Fruit fly (Drosophila melanogaster) whole organism, embryonic: Measurements from ENCODE around the gene kz.

Experiments used
- Aef1 ChIP-seq: fragments of 200-800 bp; sonication (Bioruptor generic); IDR thresholded peaks from 3 replicates; pipeline ENCODE4 v1.3.6; 2022; ENCODE audit warnings: missing biosample characterization, missing genetic modification characterization
- Antp ChIP-seq: fragments of 200-800 bp; sonication (Bioruptor generic); optimal IDR thresholded peaks from 3 replicates; lab custom pipeline; 2016; ENCODE audit warnings: missing biosample characterization, missing genetic modification characterization
- CG10147 ChIP-seq: fragments of 200-800 bp; sonication (Bioruptor generic); optimal IDR thresholded peaks from 2 replicates; lab custom pipeline; 2019; ENCODE audit warnings: missing biosample characterization, mild to moderate bottlenecking, missing genetic modification characterization, moderate library complexity
- CG10267 ChIP-seq: fragments of 200-800 bp; sonication (Bioruptor generic); optimal IDR thresholded peaks from 2 replicates; lab custom pipeline; 2018; ENCODE audit warnings: missing biosample characterization, mild to moderate bottlenecking, missing genetic modification characterization, moderate library complexity
- CG11247 ChIP-seq: fragments of 200-800 bp; sonication (Bioruptor generic); IDR thresholded peaks from 2 replicates; pipeline ENCODE4 v1.3.6; 2022; ENCODE audit warnings: missing biosample characterization, missing genetic modification characterization
- CG11504 ChIP-seq: fragments of 200-800 bp; sonication (Bioruptor generic); optimal IDR thresholded peaks from 3 replicates; lab custom pipeline; 2019; ENCODE audit warnings: missing biosample characterization, mild to moderate bottlenecking, missing genetic modification characterization, moderate library complexity
- CG11560 ChIP-seq: fragments of 200-800 bp; sonication (Bioruptor generic); IDR thresholded peaks from 3 replicates; pipeline ENCODE4 v1.3.6; 2022; ENCODE audit warnings: missing biosample characterization, missing genetic modification characterization
- CG17359 ChIP-seq: fragments of 200-800 bp; sonication (Bioruptor generic); optimal IDR thresholded peaks from 3 replicates; lab custom pipeline; 2018; ENCODE audit warnings: missing biosample characterization, mild to moderate bottlenecking, missing genetic modification characterization, moderate library complexity
- CG17829 ChIP-seq: fragments of 200-800 bp; optimal IDR thresholded peaks from 2 replicates; lab custom pipeline; 2019; ENCODE audit warnings: missing biosample characterization, mild to moderate bottlenecking, missing genetic modification characterization, moderate library complexity
- CG3065 ChIP-seq: fragments of 200-800 bp; sonication (Bioruptor generic); optimal IDR thresholded peaks from 2 replicates; lab custom pipeline; 2016; ENCODE audit warnings: missing biosample characterization, missing genetic modification characterization
- CG31365 ChIP-seq: fragments of 200-800 bp; sonication (Bioruptor generic); optimal IDR thresholded peaks from 2 replicates; lab custom pipeline; 2018; ENCODE audit warnings: missing biosample characterization, mild to moderate bottlenecking, missing genetic modification characterization
- CG3163 ChIP-seq: fragments of 200-800 bp; sonication (Bioruptor generic); optimal IDR thresholded peaks from 3 replicates; lab custom pipeline; 2016; ENCODE audit warnings: missing biosample characterization, missing genetic modification characterization
- CG32772 ChIP-seq: fragments of 200-800 bp; sonication (Bioruptor generic); IDR thresholded peaks from 2 replicates; pipeline ENCODE4 v1.3.6; 2022; ENCODE audit warnings: missing biosample characterization, missing genetic modification characterization
- CG33213 ChIP-seq: fragments of 200-800 bp; sonication (Bioruptor generic); optimal IDR thresholded peaks from 3 replicates; lab custom pipeline; 2016; ENCODE audit warnings: missing biosample characterization, missing genetic modification characterization
- CG4404 ChIP-seq: fragments of 200-800 bp; sonication (Bioruptor generic); IDR thresholded peaks from 2 replicates; pipeline ENCODE4 v1.3.6; 2022; ENCODE audit warnings: missing biosample characterization, missing genetic modification characterization
- CG4617 ChIP-seq: fragments of 200-800 bp; sonication (Bioruptor generic); optimal IDR thresholded peaks from 3 replicates; lab custom pipeline; 2016; ENCODE audit warnings: missing biosample characterization, missing genetic modification characterization, borderline replicate concordance
- CG8478 ChIP-seq: fragments of >200 bp; optimal IDR thresholded peaks from 2 replicates; lab custom pipeline; 2018
- Dll ChIP-seq: fragments of 200-800 bp; sonication (Bioruptor generic); IDR thresholded peaks from 4 replicates; pipeline ENCODE4 v1.3.6; 2022; ENCODE audit warnings: missing biosample characterization, missing genetic modification characterization; ENCODE audit not compliant: partially characterized antibody
- GATAe ChIP-seq: fragments of 200-800 bp; sonication (Bioruptor generic); conservative IDR thresholded peaks from 2 replicates; pipeline ENCODE4 v1.3.6; 2022; ENCODE audit warnings: missing biosample characterization, missing genetic modification characterization
- Hey ChIP-seq: fragments of 200-800 bp; sonication (Bioruptor generic); optimal IDR thresholded peaks from 3 replicates; lab custom pipeline; 2018; ENCODE audit warnings: missing biosample characterization, mild to moderate bottlenecking, missing genetic modification characterization
- Lhr ChIP-seq: fragments of 200-800 bp; sonication (Bioruptor generic); optimal IDR thresholded peaks from 3 replicates; lab custom pipeline; 2017; ENCODE audit warnings: mild to moderate bottlenecking, missing biosample characterization, missing genetic modification reagents, missing genetic modification characterization
- NFAT ChIP-seq: fragments of 200-800 bp; sonication (Bioruptor generic); IDR thresholded peaks from 2 replicates; pipeline ENCODE4 v1.3.6; 2022; ENCODE audit warnings: missing biosample characterization, missing genetic modification characterization
- Nf-YB ChIP-seq: fragments of 200-800 bp; sonication (Bioruptor generic); optimal IDR thresholded peaks from 3 replicates; lab custom pipeline; 2019; ENCODE audit warnings: missing biosample characterization, mild to moderate bottlenecking, missing genetic modification characterization, moderate library complexity
- NfI ChIP-seq: fragments of 200-800 bp; sonication (Bioruptor generic); optimal IDR thresholded peaks from 3 replicates; lab custom pipeline; 2018; ENCODE audit warnings: missing biosample characterization, mild to moderate bottlenecking, missing genetic modification characterization, moderate library complexity
- Poxn ChIP-seq: fragments of 200-800 bp; sonication (Bioruptor generic); IDR thresholded peaks from 2 replicates; pipeline ENCODE4 v1.3.6; 2022; ENCODE audit warnings: missing biosample characterization, missing genetic modification characterization
- Sox100B ChIP-seq: fragments of 200-800 bp; sonication (Bioruptor generic); optimal IDR thresholded peaks from 3 replicates; lab custom pipeline; 2018; ENCODE audit warnings: missing biosample characterization, mild to moderate bottlenecking, missing genetic modification characterization
- ato ChIP-seq: fragments of 200-800 bp; sonication (Bioruptor generic); IDR thresholded peaks from 2 replicates; pipeline ENCODE4 v1.3.6; 2022; ENCODE audit warnings: missing biosample characterization, missing genetic modification characterization; ENCODE audit not compliant: partially characterized antibody
- br ChIP-seq: fragments of >200 bp; optimal IDR thresholded peaks from 2 replicates; lab custom pipeline; 2017
- eve ChIP-seq, 2 experiments: fragments of >200 bp; optimal IDR thresholded peaks; 2 replicates each; lab custom pipeline; 2017; ENCODE audit warnings: missing biosample characterization in 2 of 2, missing genetic modification characterization in 2 of 2
- eyg ChIP-seq: fragments of 200-800 bp; sonication (Bioruptor generic); optimal IDR thresholded peaks from 3 replicates; lab custom pipeline; 2016; ENCODE audit warnings: missing biosample characterization, missing genetic modification characterization
- ftz-f1 ChIP-seq: fragments of 200-800 bp; sonication (Bioruptor generic); optimal IDR thresholded peaks from 2 replicates; lab custom pipeline; 2016; ENCODE audit warnings: missing biosample characterization, missing genetic modification characterization
- gem ChIP-seq: fragments of 200-800 bp; sonication (Bioruptor generic); optimal IDR thresholded peaks from 2 replicates; lab custom pipeline; 2019; ENCODE audit warnings: missing biosample characterization, mild to moderate bottlenecking, missing genetic modification characterization, moderate library complexity
- her ChIP-seq: fragments of 200-800 bp; sonication (Bioruptor generic); optimal IDR thresholded peaks from 2 replicates; lab custom pipeline; 2016; ENCODE audit warnings: missing biosample characterization, missing genetic modification characterization
- jigr1 ChIP-seq: fragments of 200-800 bp; sonication (Bioruptor generic); IDR thresholded peaks from 3 replicates; pipeline ENCODE4 v1.3.6; 2022; ENCODE audit warnings: missing biosample characterization, missing genetic modification characterization
- jumu ChIP-seq: fragments of 200-800 bp; sonication (Bioruptor generic); optimal IDR thresholded peaks from 3 replicates; lab custom pipeline; 2016; ENCODE audit warnings: missing biosample characterization, missing genetic modification characterization
- lov ChIP-seq, 2 experiments: fragments of 200-800 bp in 1 of 2; fragments of >200 bp in 1 of 2; sonication (Bioruptor generic) in 1 of 2; IDR thresholded peaks in 1 of 2; optimal IDR thresholded peaks in 1 of 2; 2 replicates in 1 of 2; 3 replicates in 1 of 2; pipeline versions ENCODE4 v1.3.6 to Lab custom; 2017 to 2022; ENCODE audit warnings: missing biosample characterization in 1 of 2, missing genetic modification characterization in 1 of 2
- nau ChIP-seq: fragments of 200-800 bp; sonication (Bioruptor generic); optimal IDR thresholded peaks from 3 replicates; lab custom pipeline; 2017; ENCODE audit warnings: missing biosample characterization, mild to moderate bottlenecking, missing genetic modification characterization, missing genetic modification reagents
- pho ChIP-seq: fragments of 200-800 bp; sonication (Bioruptor generic); optimal IDR thresholded peaks from 2 replicates; lab custom pipeline; 2016; ENCODE audit warnings: missing biosample characterization, missing genetic modification characterization
- sd ChIP-seq: fragments of 200-800 bp; sonication (Bioruptor generic); optimal IDR thresholded peaks from 3 replicates; lab custom pipeline; 2018; ENCODE audit warnings: missing biosample characterization, mild to moderate bottlenecking, missing genetic modification characterization, moderate library complexity
- sens ChIP-seq: fragments of 200-800 bp; sonication (Bioruptor generic); peaks from one replicate; lab custom pipeline; 2016; ENCODE audit warnings: missing biosample characterization, missing genetic modification characterization
- sens-2 ChIP-seq: fragments of 200-800 bp; sonication (Bioruptor generic); IDR thresholded peaks from 2 replicates; pipeline ENCODE4 v1.3.6; 2022; ENCODE audit warnings: missing biosample characterization, missing genetic modification characterization
- seq ChIP-seq: fragments of 200-800 bp; sonication (Bioruptor generic); IDR thresholded peaks from 2 replicates; pipeline ENCODE4 v1.3.6; 2022; ENCODE audit warnings: missing biosample characterization, missing genetic modification characterization
- sob ChIP-seq: fragments of 200-800 bp; sonication (Bioruptor generic); IDR thresholded peaks from 2 replicates; pipeline ENCODE4 v1.3.6; 2022; ENCODE audit warnings: missing biosample characterization, missing genetic modification characterization
- tll ChIP-seq, 2 experiments: fragments of 200-800 bp in 1 of 2; fragments of >200 bp in 1 of 2; sonication (Bioruptor generic) in 1 of 2; optimal IDR thresholded peaks; 2 replicates each; lab custom pipeline; 2017 to 2019; ENCODE audit warnings: missing biosample characterization in 2 of 2, missing genetic modification characterization in 2 of 2, mild to moderate bottlenecking in 1 of 2, moderate library complexity in 1 of 2
- wdn ChIP-seq: fragments of 200-800 bp; sonication (Bioruptor generic); IDR thresholded peaks from 2 replicates; pipeline ENCODE4 v1.3.6; 2022; ENCODE audit warnings: missing biosample characterization, missing genetic modification characterization
- zen ChIP-seq: fragments of 200-800 bp; sonication (Bioruptor generic); optimal IDR thresholded peaks from 3 replicates; lab custom pipeline; 2018; ENCODE audit warnings: missing biosample characterization, mild to moderate bottlenecking, missing genetic modification characterization, moderate library complexity

kz gene

DNA sequence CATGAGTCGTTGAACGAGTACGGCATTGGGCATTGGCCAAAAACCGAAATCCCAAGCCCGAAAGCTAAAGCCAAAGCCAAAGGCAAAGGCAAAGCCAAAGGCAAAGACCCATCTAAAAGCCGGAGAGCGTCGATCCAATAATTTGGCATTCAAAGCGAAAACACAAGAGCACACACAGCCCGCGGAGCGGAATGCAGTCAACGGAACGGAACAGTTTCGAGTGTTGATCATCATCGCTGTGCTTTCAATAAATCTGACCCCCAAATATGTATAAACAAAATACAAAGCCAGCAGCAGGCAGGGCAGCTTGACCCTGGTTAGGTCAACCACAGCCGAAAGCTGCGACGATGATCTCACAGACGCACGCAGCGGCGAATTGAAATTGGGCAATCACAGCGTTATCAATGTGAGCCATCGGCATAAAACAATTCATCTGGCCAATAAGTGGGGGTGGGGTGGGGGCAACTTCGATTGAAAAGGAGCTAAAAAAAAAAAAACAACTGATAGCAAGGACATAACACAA is 37.0 kb upstream of the kz start (continued):
- TF ChIP-seq GATAe (GFP tag; lab: Robert Waterston, UW) = no peak
- no peak for TF ChIP-seq pho (GFP tag; lab: Kevin White, UChicago)
- no peak for TF ChIP-seq zen (tag; lab: Kevin White, UChicago)
- TF ChIP-seq CG33213 (GFP tag; lab: Kevin White, UChicago) = no peak
- TF ChIP-seq CG3163 (GFP tag; lab: Kevin White, UChicago) = no peak
- peak; percentile 52 for TF ChIP-seq sd (tag; lab: Kevin White, UChicago)
- no peak for TF ChIP-seq tll (GFP tag; optimal IDR thresholded peaks at IDR 0.05; lab: Kevin White, UChicago)
- TF ChIP-seq, all 482 proteins: peak for 11

dm6 chrX:2275249-2275872 is 33.5 kb upstream of the kz start, which contains the start of gene Vml:
Gene Vml (plus strand): TSS chrX:2275822.
- TF ChIP-seq seq (no peak), Dll (GFP tag; lab: Robert Waterston, UW) (peak; percentile 14; the same call in 2 of the 4 replicates), sens (GFP tag; lab: Kevin White, UChicago) (peak; percentile 57)
- TF ChIP-seq, all 482 proteins: peak for 2

DNA sequence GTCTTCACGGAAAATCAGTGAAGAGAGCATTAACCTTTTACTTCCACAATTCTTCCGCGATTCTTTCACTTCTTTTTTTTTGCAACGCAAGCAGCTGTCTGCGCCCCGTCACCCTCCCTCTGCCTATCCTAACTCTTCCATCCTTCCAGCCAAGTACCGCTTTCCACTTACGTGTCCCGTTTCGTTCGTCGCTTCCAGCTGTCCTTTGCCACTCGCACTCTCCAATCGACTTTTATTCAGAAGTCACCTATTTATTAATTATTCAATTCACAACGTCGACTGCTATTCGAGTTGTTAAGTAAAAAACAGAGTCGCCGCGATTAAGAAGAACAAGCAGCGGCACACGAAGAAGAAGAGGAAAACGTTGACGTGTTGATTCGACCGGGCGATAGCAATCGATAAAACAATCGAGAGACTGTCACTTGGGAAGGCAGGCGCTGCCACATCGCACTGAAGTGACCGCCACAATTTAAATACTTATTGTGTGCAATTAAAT is 32.9 kb upstream of the kz start, which contains the start of gene Grp170:
TSS of gene Grp170 (minus strand) at position 365 of the 496 bp plus-strand sequence.
- TF ChIP-seq jigr1 (GFP tag; lab: Robert Waterston, UW) = no peak
- TF ChIP-seq her (GFP tag; lab: Kevin White, UChicago) = no peak
- no peak for TF ChIP-seq Lhr
- no peak for TF ChIP-seq ftz-f1 (GFP tag; lab: Kevin White, UChicago)
- no peak for TF ChIP-seq gem
- TF ChIP-seq CG11504 (tag; lab: Kevin White, UChicago) = no peak
- TF ChIP-seq Nf-YB (GFP tag; lab: Kevin White, UChicago) = no peak
- 0 out of 2 replicates have a peak, but pooled peaks have one; percentile 18 for TF ChIP-seq sob (GFP tag; lab: Robert Waterston, UW)
- no peak for TF ChIP-seq CG10147
- no peak for TF ChIP-seq wdn (GFP tag; lab: Robert Waterston, UW)
- TF ChIP-seq CG4404 (GFP tag; lab: Robert Waterston, UW) = no peak
- no peak for TF ChIP-seq lov (optimal IDR thresholded peaks at IDR 0.05; lab: Kevin White, UChicago)
- TF ChIP-seq lov (GFP tag; IDR thresholded peaks at IDR 0.05; lab: Robert Waterston, UW) = no peak
- TF ChIP-seq CG32772 (GFP tag; lab: Robert Waterston, UW) = no peak
- TF ChIP-seq Antp (GFP tag; lab: Kevin White, UChicago) = no peak
- no peak for TF ChIP-seq NFAT (GFP tag; lab: Robert Waterston, UW)
- TF ChIP-seq CG11247 = no peak
- TF ChIP-seq CG17829 (tag; lab: Kevin White, UChicago) = peak; percentile 22
- no peak for TF ChIP-seq CG33213 (GFP tag; lab: Kevin White, UChicago)
- TF ChIP-seq CG4617 = peak; percentile 7
- TF ChIP-seq ato = peak; percentile 74; the same call in 1 of the 2 replicates
- TF ChIP-seq Hey = no peak
- TF ChIP-seq Poxn (GFP tag; lab: Robert Waterston, UW) = no peak
- TF ChIP-seq eyg (GFP tag; lab: Kevin White, UChicago) = no peak
- TF ChIP-seq CG10267 (tag; lab: Kevin White, UChicago) = peak; percentile 47
- no peak for TF ChIP-seq CG11560 (tag; lab: Robert Waterston, UW)
- no peak for TF ChIP-seq jumu (GFP tag; lab: Kevin White, UChicago)
- TF ChIP-seq Sox100B = no peak
- TF ChIP-seq CG17359 (tag; lab: Kevin White, UChicago) = no peak
- TF ChIP-seq CG8478 = no peak
- TF ChIP-seq eve (GFP tag; optimal IDR thresholded peaks at IDR 0.05; lab: Kevin White, UChicago) = no peak
- no peak for TF ChIP-seq NfI (GFP tag; lab: Kevin White, UChicago)
- no peak for TF ChIP-seq Aef1 (GFP tag; lab: Robert Waterston, UW)
- no peak for TF ChIP-seq br (lab: Kevin White, UChicago)
- TF ChIP-seq sens-2 = no peak
- TF ChIP-seq CG31365 (tag; lab: Kevin White, UChicago) = no peak
- TF ChIP-seq nau (GFP tag; lab: Kevin White, UChicago) = no peak
- no peak for TF ChIP-seq CG3065 (GFP tag; lab: Kevin White, UChicago)
